Fruit fly (Drosophila melanogaster) whole organism, embryonic: ENCODE results near the gene hry.

Source experiments
- CG12071 ChIP-seq: fragments of 200-800 bp; sonication (Bioruptor generic); optimal IDR thresholded peaks from 3 replicates; lab custom pipeline; 2018; ENCODE audit warnings: missing biosample characterization, mild to moderate bottlenecking, missing genetic modification characterization
- CG13296 ChIP-seq: fragments of 200-800 bp; sonication (Bioruptor generic); optimal IDR thresholded peaks from 3 replicates; lab custom pipeline; 2018; ENCODE audit warnings: missing biosample characterization, mild to moderate bottlenecking, missing genetic modification characterization
- CG14860 ChIP-seq: fragments of 200-800 bp; sonication (Bioruptor generic); IDR thresholded peaks from 3 replicates; pipeline ENCODE4 v1.3.6; 2022; ENCODE audit warnings: missing biosample characterization, missing genetic modification characterization; ENCODE audit not compliant: partially characterized antibody
- CG15696 ChIP-seq: fragments of 200-800 bp; sonication (Bioruptor generic); optimal IDR thresholded peaks from 2 replicates; lab custom pipeline; 2019; ENCODE audit warnings: missing biosample characterization, mild to moderate bottlenecking, missing genetic modification characterization, moderate library complexity
- CG17612 ChIP-seq: fragments of 200-800 bp; sonication (Bioruptor generic); IDR thresholded peaks from 2 replicates; pipeline ENCODE4 v1.3.6; 2022; ENCODE audit warnings: missing biosample characterization, missing genetic modification characterization
- CG18599 ChIP-seq: fragments of 200-800 bp; sonication (Bioruptor generic); optimal IDR thresholded peaks from 3 replicates; lab custom pipeline; 2017; ENCODE audit warnings: missing biosample characterization, missing genetic modification characterization, mild to moderate bottlenecking, moderate library complexity, missing genetic modification reagents
- CG2202 ChIP-seq: fragments of 200-800 bp; sonication (Bioruptor generic); optimal IDR thresholded peaks from 2 replicates; lab custom pipeline; 2018; ENCODE audit warnings: missing biosample characterization, mild to moderate bottlenecking, missing genetic modification characterization
- CG31224 ChIP-seq: fragments of 200-800 bp; sonication (Bioruptor generic); IDR thresholded peaks from 2 replicates; pipeline ENCODE4 v1.3.6; 2022; ENCODE audit warnings: missing biosample characterization, missing genetic modification characterization
- CG3163 ChIP-seq: fragments of 200-800 bp; sonication (Bioruptor generic); optimal IDR thresholded peaks from 3 replicates; lab custom pipeline; 2016; ENCODE audit warnings: missing biosample characterization, missing genetic modification characterization
- CG3281 ChIP-seq: fragments of 200-800 bp; sonication (Bioruptor generic); optimal IDR thresholded peaks from 3 replicates; lab custom pipeline; 2017; ENCODE audit warnings: missing biosample characterization, mild to moderate bottlenecking, missing genetic modification characterization
- CG3726 ChIP-seq: fragments of 200-800 bp; sonication (Bioruptor generic); IDR thresholded peaks from 3 replicates; pipeline ENCODE4, ENCODE4 v1.3.6; 2022; ENCODE audit warnings: missing biosample characterization, missing genetic modification characterization
- CG3847 ChIP-seq: fragments of 200-800 bp; sonication (Bioruptor generic); IDR thresholded peaks from 2 replicates; pipeline ENCODE4 v1.3.6; 2022; ENCODE audit warnings: missing biosample characterization, missing genetic modification characterization
- CG42726 ChIP-seq: fragments of 200-800 bp; sonication (Bioruptor generic); IDR thresholded peaks from 2 replicates; pipeline ENCODE4 v1.3.6; 2022; ENCODE audit warnings: missing biosample characterization, missing genetic modification characterization; ENCODE audit not compliant: partially characterized antibody
- CG4282 ChIP-seq: fragments of 200-800 bp; sonication (Bioruptor generic); optimal IDR thresholded peaks from 2 replicates; lab custom pipeline; 2016; ENCODE audit warnings: missing biosample characterization, missing genetic modification characterization
- CG4707 ChIP-seq: fragments of 200-800 bp; sonication (Bioruptor generic); optimal IDR thresholded peaks from 2 replicates; lab custom pipeline; 2018; ENCODE audit warnings: missing biosample characterization, mild to moderate bottlenecking, missing genetic modification characterization, moderate library complexity
- CG6765 ChIP-seq: fragments of 200-800 bp; sonication (Bioruptor generic); optimal IDR thresholded peaks from 3 replicates; lab custom pipeline; 2017; ENCODE audit warnings: missing biosample characterization, mild to moderate bottlenecking, missing genetic modification characterization
- CG7928 ChIP-seq: fragments of 200-800 bp; sonication (Bioruptor generic); optimal IDR thresholded peaks from 2 replicates; lab custom pipeline; 2017; ENCODE audit warnings: missing biosample characterization, mild to moderate bottlenecking, missing genetic modification characterization
- CG7987 ChIP-seq: fragments of 200-800 bp; sonication (Bioruptor generic); optimal IDR thresholded peaks from 2 replicates; lab custom pipeline; 2018; ENCODE audit warnings: missing biosample characterization, mild to moderate bottlenecking, missing genetic modification characterization, moderate library complexity
- CG8924 ChIP-seq: fragments of 200-800 bp; optimal IDR thresholded peaks from 3 replicates; lab custom pipeline; 2019; ENCODE audit warnings: missing biosample characterization, mild to moderate bottlenecking, missing genetic modification characterization, moderate library complexity
- CG9932 ChIP-seq: fragments of 200-800 bp; sonication (Bioruptor generic); IDR thresholded peaks from 2 replicates; pipeline ENCODE4 v1.3.6; 2022; ENCODE audit warnings: missing biosample characterization, missing genetic modification characterization
- CTCF ChIP-seq: fragments of 200-800 bp; sonication (Bioruptor generic); optimal IDR thresholded peaks from 2 replicates; lab custom pipeline; 2017; ENCODE audit warnings: missing biosample characterization, mild to moderate bottlenecking, missing genetic modification characterization, moderate library complexity
- Hr51 ChIP-seq, 2 experiments: fragments of 200-800 bp; sonication (Bioruptor generic); optimal IDR thresholded peaks; 2 replicates in 1 of 2; 3 replicates in 1 of 2; lab custom pipeline; 2016 to 2018; ENCODE audit warnings: missing biosample characterization in 2 of 2, missing genetic modification characterization in 2 of 2, mild to moderate bottlenecking in 1 of 2, moderate library complexity in 1 of 2
- Lim3 ChIP-seq: fragments of 200-800 bp; sonication (Bioruptor generic); IDR thresholded peaks from 2 replicates; pipeline ENCODE4 v1.3.6; 2022; ENCODE audit warnings: missing biosample characterization, missing genetic modification characterization
- MBD-R2 ChIP-seq: fragments of 200-800 bp; sonication (Bioruptor generic); IDR thresholded peaks from 2 replicates; pipeline ENCODE4 v1.3.6; 2022; ENCODE audit warnings: missing biosample characterization, missing genetic modification characterization
- Mes4 ChIP-seq: fragments of 200-800 bp; sonication (Bioruptor generic); optimal IDR thresholded peaks from 2 replicates; lab custom pipeline; 2016; ENCODE audit warnings: missing biosample characterization, missing genetic modification characterization
- Opbp ChIP-seq: fragments of 200-800 bp; sonication (Bioruptor generic); IDR thresholded peaks from 3 replicates; pipeline ENCODE4 v1.3.6; 2022; ENCODE audit warnings: missing biosample characterization, missing genetic modification characterization; ENCODE audit not compliant: partially characterized antibody
- Ssrp ChIP-seq: fragments of 200-800 bp; sonication (Bioruptor generic); optimal IDR thresholded peaks from 2 replicates; lab custom pipeline; 2018; ENCODE audit warnings: missing biosample characterization, mild to moderate bottlenecking, missing genetic modification characterization, moderate library complexity
- Trl ChIP-seq, 3 experiments: fragments of >200 bp in 2 of 3; fragments of 200-800 bp in 1 of 3; sonication (Bioruptor generic) in 1 of 3; optimal IDR thresholded peaks; 2 replicates in 1 of 3; 3 replicates in 2 of 3; lab custom pipeline; 2016 to 2017; ENCODE audit warnings: missing biosample characterization in 1 of 3, missing genetic modification characterization in 1 of 3
- ac ChIP-seq: fragments of 200-800 bp; sonication (Bioruptor generic); optimal IDR thresholded peaks from 3 replicates; lab custom pipeline; 2017; ENCODE audit warnings: missing biosample characterization, mild to moderate bottlenecking, missing genetic modification characterization
- ap ChIP-seq: fragments of 200-800 bp; sonication (Bioruptor generic); IDR thresholded peaks from 2 replicates; pipeline ENCODE4 v1.3.6; 2022; ENCODE audit warnings: missing biosample characterization, missing genetic modification characterization
- bowl ChIP-seq: fragments of 200-800 bp; sonication (Bioruptor generic); IDR thresholded peaks from 2 replicates; pipeline ENCODE4 v1.3.6; 2022; ENCODE audit warnings: missing biosample characterization, missing genetic modification characterization
- chn ChIP-seq: fragments of 200-800 bp; sonication (Bioruptor generic); optimal IDR thresholded peaks from 2 replicates; lab custom pipeline; 2016; ENCODE audit warnings: missing biosample characterization, missing genetic modification characterization
- cwo ChIP-seq: fragments of 200-800 bp; sonication (Bioruptor generic); optimal IDR thresholded peaks from 3 replicates; lab custom pipeline; 2017; ENCODE audit warnings: missing biosample characterization, missing genetic modification characterization, mild to moderate bottlenecking, moderate library complexity, missing genetic modification reagents
- pzg ChIP-seq: fragments of 200-800 bp; sonication (Bioruptor generic); optimal IDR thresholded peaks from 3 replicates; lab custom pipeline; 2018; ENCODE audit warnings: missing biosample characterization, mild to moderate bottlenecking, missing genetic modification characterization, moderate library complexity
- run ChIP-seq: fragments of 200-800 bp; sonication (Bioruptor generic); optimal IDR thresholded peaks from 3 replicates; lab custom pipeline; 2018; ENCODE audit warnings: missing biosample characterization, mild to moderate bottlenecking, missing genetic modification characterization
- schlank ChIP-seq: fragments of 200-800 bp; sonication (Bioruptor generic); optimal IDR thresholded peaks from 2 replicates; lab custom pipeline; 2018; ENCODE audit warnings: missing biosample characterization, mild to moderate bottlenecking, missing genetic modification characterization
- shn ChIP-seq: fragments of 200-800 bp; sonication (Bioruptor generic); optimal IDR thresholded peaks from 3 replicates; lab custom pipeline; 2016; ENCODE audit warnings: missing biosample characterization, missing genetic modification characterization
- slp2 ChIP-seq: fragments of 200-800 bp; sonication (Bioruptor generic); optimal IDR thresholded peaks from 2 replicates; lab custom pipeline; 2016; ENCODE audit warnings: missing biosample characterization, missing genetic modification characterization
- sqz ChIP-seq: fragments of 200-800 bp; sonication (Bioruptor generic); optimal IDR thresholded peaks from 3 replicates; lab custom pipeline; 2018; ENCODE audit warnings: missing biosample characterization, mild to moderate bottlenecking, missing genetic modification characterization
- tll ChIP-seq, 2 experiments: fragments of 200-800 bp in 1 of 2; fragments of >200 bp in 1 of 2; sonication (Bioruptor generic) in 1 of 2; optimal IDR thresholded peaks; 2 replicates each; lab custom pipeline; 2017 to 2019; ENCODE audit warnings: missing biosample characterization in 2 of 2, missing genetic modification characterization in 2 of 2, mild to moderate bottlenecking in 1 of 2, moderate library complexity in 1 of 2
- trem ChIP-seq: fragments of 200-800 bp; optimal IDR thresholded peaks from 3 replicates; lab custom pipeline; 2019; ENCODE audit warnings: missing biosample characterization, mild to moderate bottlenecking, missing genetic modification characterization, moderate library complexity
- trh ChIP-seq: fragments of 200-800 bp; sonication (Bioruptor generic); optimal IDR thresholded peaks from 2 replicates; lab custom pipeline; 2016; ENCODE audit warnings: missing biosample characterization, missing genetic modification characterization
- tup ChIP-seq: fragments of 200-800 bp; sonication (Bioruptor generic); optimal IDR thresholded peaks from 2 replicates; lab custom pipeline; 2016; ENCODE audit warnings: missing biosample characterization, mild to moderate bottlenecking, missing genetic modification characterization, moderate library complexity
- unpg ChIP-seq: fragments of 200-800 bp; sonication (Bioruptor generic); optimal IDR thresholded peaks from 3 replicates; lab custom pipeline; 2018; ENCODE audit warnings: missing biosample characterization, mild to moderate bottlenecking, missing genetic modification characterization, moderate library complexity
- vnd ChIP-seq: fragments of 200-800 bp; sonication (Bioruptor generic); IDR thresholded peaks from 3 replicates; pipeline ENCODE4 v1.3.6; 2022; ENCODE audit warnings: missing biosample characterization, missing genetic modification characterization; ENCODE audit not compliant: partially characterized antibody
- wor ChIP-seq: fragments of 200-800 bp; sonication (Bioruptor generic); IDR thresholded peaks from 2 replicates; pipeline ENCODE4 v1.3.6; 2022; ENCODE audit warnings: missing biosample characterization, missing genetic modification characterization
- z ChIP-seq: fragments of 200-800 bp; sonication (Bioruptor generic); IDR thresholded peaks from 3 replicates; pipeline ENCODE4 v1.3.6; 2022; ENCODE audit warnings: missing biosample characterization, missing genetic modification characterization
- zfh1 ChIP-seq: fragments of 200-800 bp; sonication (Bioruptor generic); IDR thresholded peaks from 3 replicates; pipeline ENCODE4 v1.3.6; 2022; ENCODE audit warnings: missing biosample characterization, missing genetic modification characterization

hry gene

dm6 chr3L:8672199-8673059, 3.1 kb upstream of the hry start (continued):
- peak; percentile 59 for TF ChIP-seq CG3847
- no peak for TF ChIP-seq chn (GFP tag; lab: Kevin White, UChicago)
- peak; percentile 43 for TF ChIP-seq schlank (tag; lab: Kevin White, UChicago)
- TF ChIP-seq CG7987 (GFP tag; lab: Kevin White, UChicago) = no peak
- TF ChIP-seq Lim3 = no peak
- TF ChIP-seq Opbp (GFP tag; lab: Robert Waterston, UW) = no peak
- TF ChIP-seq vnd (GFP tag; lab: Robert Waterston, UW) = no peak
- peak; percentile 72 for TF ChIP-seq CG9932
- TF ChIP-seq run = no peak
- TF ChIP-seq CG18599 = peak; percentile 59
- TF ChIP-seq CG12071 = no peak
- TF ChIP-seq unpg (GFP tag; lab: Kevin White, UChicago) = peak; percentile 55
- TF ChIP-seq cwo = peak; percentile 56
- no peak for TF ChIP-seq ac (GFP tag; lab: Kevin White, UChicago)
- TF ChIP-seq CG14860 (GFP tag; lab: Robert Waterston, UW) = no peak
- TF ChIP-seq CG7928 (GFP tag; lab: Kevin White, UChicago) = no peak
- peak in 1 of 2 experiments; percentile 65 for TF ChIP-seq Hr51 (GFP tag; optimal IDR thresholded peaks at IDR 0.05; lab: Kevin White, UChicago)
- TF ChIP-seq CG3163 (GFP tag; lab: Kevin White, UChicago) = no peak
- no peak for TF ChIP-seq CG42726
- no peak for TF ChIP-seq trem
- TF ChIP-seq CG4707 (GFP tag; lab: Kevin White, UChicago) = no peak
- TF ChIP-seq ap (GFP tag; lab: Robert Waterston, UW) = no peak
- TF ChIP-seq tll (GFP tag; optimal IDR thresholded peaks at IDR 0.05; lab: Kevin White, UChicago) = no peak
- TF ChIP-seq CG2202 = no peak
- peak; percentile 12 for TF ChIP-seq CG13296
- TF ChIP-seq tup (GFP tag; lab: Kevin White, UChicago) = no peak
- TF ChIP-seq bowl (GFP tag; lab: Robert Waterston, UW) = no peak
- TF ChIP-seq Ssrp = no peak
- TF ChIP-seq wor = no peak
- peak; percentile 65 for TF ChIP-seq CG3281 (GFP tag; lab: Kevin White, UChicago)
- TF ChIP-seq MBD-R2 = no peak; the same call in 1 of the 2 replicates
- no peak for TF ChIP-seq trh (GFP tag; lab: Kevin White, UChicago)
- no peak for TF ChIP-seq shn
- no peak for TF ChIP-seq sqz (GFP tag; lab: Kevin White, UChicago)
- 0 out of 2 replicates have a peak, but pooled peaks have one; percentile 35 for TF ChIP-seq CG17612 (GFP tag; lab: Robert Waterston, UW)
- TF ChIP-seq CG6765 (GFP tag; lab: Kevin White, UChicago) = no peak
- no peak for TF ChIP-seq CG3726
- TF ChIP-seq pzg = no peak
- TF ChIP-seq CG4282 (GFP tag; lab: Kevin White, UChicago) = no peak
- TF ChIP-seq CG8924 (tag; lab: Kevin White, UChicago) = no peak
- TF ChIP-seq zfh1 (GFP tag; lab: Robert Waterston, UW) = peak; percentile 48; the same call in 1 of the 3 replicates
- peak; percentile 57 to 59 for TF ChIP-seq Trl (optimal IDR thresholded peaks at IDR 0.05; lab: Kevin White, UChicago)
- peak; percentile 33 for TF ChIP-seq Trl (GFP tag; optimal IDR thresholded peaks at IDR 0.05; lab: Kevin White, UChicago)
- peak; percentile 56 for TF ChIP-seq CG31224 (GFP tag; lab: Robert Waterston, UW)
- TF ChIP-seq slp2 (GFP tag; lab: Kevin White, UChicago) = no peak
- no peak for TF ChIP-seq CTCF (GFP tag; lab: Kevin White, UChicago)
- TF ChIP-seq Mes4 (GFP tag; lab: Kevin White, UChicago) = no peak
- TF ChIP-seq z (GFP tag; lab: Robert Waterston, UW) = no peak
- no peak for TF ChIP-seq CG15696 (tag; lab: Kevin White, UChicago)
